Fruit fly (Drosophila melanogaster): ENCODE measurements around the gene Gr10b.

Gene Gr10b

dm6 chrX:11391364-11391915, 21.6 kb downstream of the Gr10b start (continued):
- TF ChIP-seq ssp (GFP tag; IDR thresholded peaks at IDR 0.05) (peak; percentile 35; the same call in 1 of the 2 replicates), gsb (GFP tag; IDR thresholded peaks at IDR 0.05) (no peak), ara (GFP tag; IDR thresholded peaks at IDR 0.05) (no peak), Taf1 (GFP tag; IDR thresholded peaks at IDR 0.05) (peak; percentile 56), CG13424 (tag; optimal IDR thresholded peaks at IDR 0.05) (peak; percentile 44), HmgZ (tag; optimal IDR thresholded peaks at IDR 0.05) (peak; percentile 26), ttk (GFP tag; IDR thresholded peaks at IDR 0.05) (peak; percentile 42), CG18476 (GFP tag; optimal IDR thresholded peaks at IDR 0.05) (no peak), seq (GFP tag; IDR thresholded peaks at IDR 0.05) (0 out of 2 replicates have a peak, but pooled peaks have one; percentile 6), CG6813 (GFP tag; optimal IDR thresholded peaks at IDR 0.05) (no peak), Hsf (GFP tag; optimal IDR thresholded peaks at IDR 0.05) (peak; percentile 30), CG12219 (GFP tag; optimal IDR thresholded peaks at IDR 0.05) (peak; percentile 24), CG9817 (tag; optimal IDR thresholded peaks at IDR 0.05) (peak; percentile 64), Xbp1 (GFP tag; optimal IDR thresholded peaks at IDR 0.05) (peak; percentile 38), nmo (GFP tag; optimal IDR thresholded peaks at IDR 0.05) (no peak), phol (tag; optimal IDR thresholded peaks at IDR 0.05) (peak; percentile 18), zfh2 (GFP tag; optimal IDR thresholded peaks at IDR 0.05) (peak; percentile 41), al (GFP tag; IDR thresholded peaks at IDR 0.05) (peak; percentile 75; the same call in 1 of the 2 replicates), lab (GFP tag; optimal IDR thresholded peaks at IDR 0.05) (peak; percentile 58), sd (tag; optimal IDR thresholded peaks at IDR 0.05) (peak; percentile 97), trem (tag; optimal IDR thresholded peaks at IDR 0.05) (no peak), Dek (tag; optimal IDR thresholded peaks at IDR 0.05) (peak; percentile 6), CG7556 (GFP tag; optimal IDR thresholded peaks at IDR 0.05) (no peak), tx (GFP tag; optimal IDR thresholded peaks at IDR 0.05) (peak; percentile 29), CG7963 (GFP tag; IDR thresholded peaks at IDR 0.05; ENCODE audit: partially characterized antibody) (no peak), esg (GFP tag; conservative IDR thresholded peaks at IDR 0.05) (peak; percentile 68), Pdp1 (GFP tag; optimal IDR thresholded peaks at IDR 0.05) (peak in 1 of 2 experiments; percentile 6), CG15514 (GFP tag; optimal IDR thresholded peaks at IDR 0.05) (peak; percentile 5), Oaz (GFP tag; IDR thresholded peaks at IDR 0.05) (peak; percentile 57), fd96Cb (tag; optimal IDR thresholded peaks at IDR 0.05) (peak; percentile 32), hth (optimal IDR thresholded peaks at IDR 0.05) (no peak), trh (GFP tag; optimal IDR thresholded peaks at IDR 0.05) (no peak), sug (tag; optimal IDR thresholded peaks at IDR 0.05) (peak; percentile 11), CG10366 (GFP tag; IDR thresholded peaks at IDR 0.05) (peak; percentile 66), prd (optimal IDR thresholded peaks at IDR 0.05) (no peak), prd (GFP tag; IDR thresholded peaks at IDR 0.05) (peak; percentile 49; the same call in 2 of the 3 replicates), kah (GFP tag; optimal IDR thresholded peaks at IDR 0.05) (no peak), CG1832 (GFP tag; optimal IDR thresholded peaks at IDR 0.05) (no peak), Sox100B (GFP tag; optimal IDR thresholded peaks at IDR 0.05) (no peak), Fer3 (tag; optimal IDR thresholded peaks at IDR 0.05) (peak; percentile 57), nerfin-2 (GFP tag; IDR thresholded peaks at IDR 0.05; ENCODE audit: partially characterized antibody) (no peak), pnt (GFP tag; optimal IDR thresholded peaks at IDR 0.05) (peak; percentile 17), Spps (tag; optimal IDR thresholded peaks at IDR 0.05) (no peak), CG15479 (GFP tag; optimal IDR thresholded peaks at IDR 0.05) (no peak), dpn (GFP tag; optimal IDR thresholded peaks at IDR 0.05) (peak in 1 of 2 experiments; percentile 30), Sox102F (GFP tag; optimal IDR thresholded peaks at IDR 0.05) (peak; percentile 36), CG12071 (GFP tag; optimal IDR thresholded peaks at IDR 0.05) (no peak), CG17328 (GFP tag; IDR thresholded peaks at IDR 0.05) (peak; percentile 45; the same call in 1 of the 2 replicates), Kr (GFP tag; optimal IDR thresholded peaks at IDR 0.05) (no peak), sob (GFP tag; IDR thresholded peaks at IDR 0.05) (peak; percentile 32; the same call in 1 of the 2 replicates)
